Fruit fly (Drosophila melanogaster) S2 (cell line): ENCODE results near the gene CG5853.

Source experiments
- CG8478 ChIP-seq: fragments of >200 bp; optimal IDR thresholded peaks from 2 replicates; lab custom pipeline; 2018
- CTCF ChIP-seq, 2 experiments: fragments of >200 bp; optimal IDR thresholded peaks; 2 replicates each; lab custom pipeline; 2018

DNA sequence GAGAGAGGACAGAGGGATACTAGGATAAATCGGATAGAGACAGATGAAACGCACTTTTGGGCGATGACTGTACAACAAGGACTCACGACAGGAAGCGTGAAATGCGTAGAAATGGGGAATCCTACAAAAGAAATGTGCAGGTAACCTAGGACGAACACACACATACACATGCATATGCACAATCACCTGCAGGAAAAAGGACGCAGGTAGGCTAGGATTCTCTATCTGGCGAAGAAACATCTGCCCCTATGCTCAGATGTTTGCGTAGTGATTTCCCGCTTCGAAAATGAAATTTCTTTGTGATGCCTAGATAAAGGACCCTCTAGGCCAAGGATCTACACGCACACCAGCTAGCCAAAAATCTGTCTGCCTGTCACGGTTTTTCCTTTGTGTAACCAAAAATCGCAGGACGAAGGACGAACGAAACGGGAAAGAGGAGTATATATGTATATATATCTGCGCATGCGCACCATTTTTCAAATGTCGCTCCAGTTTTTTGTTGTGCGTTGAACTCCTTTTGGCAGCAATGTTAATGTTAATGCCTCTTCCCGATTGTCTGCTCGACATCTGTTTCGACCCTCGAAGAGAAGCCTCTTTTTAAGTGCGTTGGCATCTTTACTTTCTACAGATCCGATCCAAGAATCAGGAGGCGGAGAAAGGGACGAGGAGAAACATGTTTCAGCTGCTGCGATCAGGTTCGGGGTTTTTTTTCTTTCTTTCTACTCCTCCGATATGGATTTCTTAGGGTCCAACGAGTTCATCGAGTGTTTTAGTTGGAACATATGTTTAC, 40.9 kb upstream of the CG5853 start:
- TF ChIP-seq CG8478 (lab: Kevin White, UChicago): no peak
- no peak for TF ChIP-seq CTCF (optimal IDR thresholded peaks at IDR 0.05; lab: Kevin White, UChicago)
